Fruit fly (Drosophila melanogaster): Measurements from ENCODE around the gene CG6144.

CG6144 gene

DNA sequence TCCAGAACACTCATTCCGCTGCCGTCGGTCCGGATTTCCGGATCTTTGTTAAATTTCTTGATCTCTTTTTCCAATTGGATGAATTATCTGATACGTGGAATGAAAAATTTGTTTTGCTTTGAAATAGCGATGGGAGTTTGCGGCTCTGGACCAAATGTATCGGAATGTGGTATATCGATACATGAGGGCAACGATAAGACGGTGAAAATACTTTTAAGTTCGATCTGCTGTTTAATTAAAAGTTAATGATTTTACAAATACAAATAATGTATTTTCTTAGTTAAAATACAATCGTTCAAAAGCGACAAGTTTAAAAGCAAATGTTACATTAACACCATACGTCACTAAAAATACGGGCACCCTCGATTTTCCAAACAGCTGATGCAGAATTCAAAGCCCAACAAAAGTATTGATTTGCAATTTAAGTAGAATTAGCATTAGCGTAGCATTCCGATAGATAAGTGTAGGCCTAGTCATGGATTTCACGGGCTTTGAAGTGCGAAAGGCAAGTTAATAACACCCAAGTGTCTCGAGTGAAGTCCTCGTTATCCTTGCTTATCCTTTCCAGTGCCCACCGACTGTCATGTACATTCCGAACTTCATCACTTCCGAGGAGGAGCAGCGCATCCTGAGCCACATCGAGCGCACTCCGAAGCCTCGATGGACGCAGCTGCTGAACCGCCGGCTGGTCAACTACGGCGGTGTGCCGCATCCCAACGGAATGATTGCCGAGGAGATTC is at the start of gene CG6144, which contains the start of gene Cog4 (continued):
- TF ChIP-seq Dfd (GFP tag; optimal IDR thresholded peaks at IDR 0.05), result no peak
- TF ChIP-seq lbe (GFP tag; optimal IDR thresholded peaks at IDR 0.05), result no peak
- TF ChIP-seq dpn (GFP tag; optimal IDR thresholded peaks at IDR 0.05), result peak; percentile 4 to 6
- TF ChIP-seq hb (GFP tag; IDR thresholded peaks at IDR 0.05; ENCODE audit: partially characterized antibody), result peak; percentile 27; the same call in 2 of the 3 replicates
- TF ChIP-seq pum (GFP tag; optimal IDR thresholded peaks at IDR 0.05), result peak; percentile 56
- no peak for TF ChIP-seq mirr (GFP tag; optimal IDR thresholded peaks at IDR 0.05)
- no peak for TF ChIP-seq CG2199 (GFP tag; IDR thresholded peaks at IDR 0.05)
- peak; percentile 9 for TF ChIP-seq az2 (GFP tag; optimal IDR thresholded peaks at IDR 0.05)
- no peak for TF ChIP-seq sima (GFP tag; optimal IDR thresholded peaks at IDR 0.05)
- 0 out of 3 replicates have a peak, but pooled peaks have one; percentile 17 for TF ChIP-seq Aef1 (GFP tag; IDR thresholded peaks at IDR 0.05)
- no peak for TF ChIP-seq Trl (optimal IDR thresholded peaks at IDR 0.05)
- TF ChIP-seq Trl (GFP tag; optimal IDR thresholded peaks at IDR 0.05), result peak; percentile 62
- TF ChIP-seq otp (GFP tag; IDR thresholded peaks at IDR 0.05), result 0 out of 3 replicates have a peak, but pooled peaks have one; percentile 8
- peak; percentile 65 for TF ChIP-seq CG30020 (tag; optimal IDR thresholded peaks at IDR 0.05)
- no peak for TF ChIP-seq Hr78 (GFP tag; optimal IDR thresholded peaks at IDR 0.05)
- no peak for TF ChIP-seq schlank (tag; optimal IDR thresholded peaks at IDR 0.05)
- no peak for TF ChIP-seq tap (tag; optimal IDR thresholded peaks at IDR 0.05)
- peak; percentile 52 for TF ChIP-seq E2f2 (GFP tag; IDR thresholded peaks at IDR 0.05)
- TF ChIP-seq zen2 (GFP tag; IDR thresholded peaks at IDR 0.05; ENCODE audit: partially characterized antibody), result peak; percentile 80; the same call in 2 of the 3 replicates
- TF ChIP-seq pfk (GFP tag; optimal IDR thresholded peaks at IDR 0.05), result no peak
- TF ChIP-seq CG17328 (GFP tag; IDR thresholded peaks at IDR 0.05), result no peak
- 0 out of 3 replicates have a peak, but pooled peaks have one; percentile 34 for TF ChIP-seq ci (GFP tag; IDR thresholded peaks at IDR 0.05)
- TF ChIP-seq lola (GFP tag; optimal IDR thresholded peaks at IDR 0.05), result peak in 1 of 3 experiments; percentile 55
- peak; percentile 82; the same call in 1 of the 2 replicates for TF ChIP-seq ranshi (GFP tag; IDR thresholded peaks at IDR 0.05)
- TF ChIP-seq bab2 (GFP tag; optimal IDR thresholded peaks at IDR 0.05), result peak; percentile 18
- no peak for TF ChIP-seq HLH54F (GFP tag; optimal IDR thresholded peaks at IDR 0.05)
- TF ChIP-seq jumu (GFP tag; optimal IDR thresholded peaks at IDR 0.05), result peak; percentile 47
- TF ChIP-seq Sry-δ (GFP tag; optimal IDR thresholded peaks at IDR 0.05), result peak; percentile 87
- no peak for TF ChIP-seq dan (GFP tag; IDR thresholded peaks at IDR 0.05)
- TF ChIP-seq eyg (GFP tag; optimal IDR thresholded peaks at IDR 0.05), result no peak
- no peak for TF ChIP-seq CG1602 (GFP tag; optimal IDR thresholded peaks at IDR 0.05)
- TF ChIP-seq CG3995 (GFP tag; optimal IDR thresholded peaks at IDR 0.05), result peak; percentile 91
- no peak for TF ChIP-seq CG15269 (tag; optimal IDR thresholded peaks at IDR 0.05)
- no peak for TF ChIP-seq dmrt11E (tag; optimal IDR thresholded peaks at IDR 0.05)
- TF ChIP-seq br (optimal IDR thresholded peaks at IDR 0.05), result no peak
- peak; percentile 53; the same call in 2 of the 3 replicates for TF ChIP-seq CG14860 (GFP tag; IDR thresholded peaks at IDR 0.05; ENCODE audit: partially characterized antibody)
- TF ChIP-seq Ets65A (GFP tag), result no peak
- no peak for TF ChIP-seq Vsx1 (GFP tag; optimal IDR thresholded peaks at IDR 0.05)
- TF ChIP-seq CG10267 (tag; optimal IDR thresholded peaks at IDR 0.05), result peak; percentile 54
- no peak for TF ChIP-seq Fer3 (tag; optimal IDR thresholded peaks at IDR 0.05)
- no peak for TF ChIP-seq CG4424 (GFP tag; optimal IDR thresholded peaks at IDR 0.05)
- peak; percentile 61 for TF ChIP-seq pzg (GFP tag; optimal IDR thresholded peaks at IDR 0.05)
- TF ChIP-seq row (GFP tag; IDR thresholded peaks at IDR 0.05), result peak; percentile 84
- peak; percentile 77 for TF ChIP-seq knrl (GFP tag; IDR thresholded peaks at IDR 0.05; ENCODE audit: partially characterized antibody)
- no peak for TF ChIP-seq cas (GFP tag; IDR thresholded peaks at IDR 0.05)
- TF ChIP-seq CG34422 (GFP tag; IDR thresholded peaks at IDR 0.05), result peak; percentile 55; the same call in 1 of the 3 replicates
- no peak for TF ChIP-seq E2f1 (GFP tag; IDR thresholded peaks at IDR 0.05)
- TF ChIP-seq CG30403 (GFP tag; optimal IDR thresholded peaks at IDR 0.05), result peak; percentile 44
- peak; percentile 45 for TF ChIP-seq Dp (GFP tag; optimal IDR thresholded peaks at IDR 0.05)
- TF ChIP-seq Dbx (GFP tag; IDR thresholded peaks at IDR 0.05), result peak; percentile 68; the same call in 2 of the 3 replicates

Data from whole organism, embryonic.